Fruit fly (Drosophila melanogaster) whole organism, embryonic: ENCODE results near the gene Gdh.

Source experiments
- CG10147 ChIP-seq: fragments of 200-800 bp; sonication (Bioruptor generic); optimal IDR thresholded peaks from 2 replicates; lab custom pipeline; 2019; ENCODE audit warnings: missing biosample characterization, mild to moderate bottlenecking, missing genetic modification characterization, moderate library complexity
- CG10209 ChIP-seq: fragments of 200-800 bp; sonication (Bioruptor generic); optimal IDR thresholded peaks from 3 replicates; lab custom pipeline; 2017; ENCODE audit warnings: missing biosample characterization, mild to moderate bottlenecking, missing genetic modification characterization, missing genetic modification reagents
- CG10267 ChIP-seq: fragments of 200-800 bp; sonication (Bioruptor generic); optimal IDR thresholded peaks from 2 replicates; lab custom pipeline; 2018; ENCODE audit warnings: missing biosample characterization, mild to moderate bottlenecking, missing genetic modification characterization, moderate library complexity
- CG10274 ChIP-seq: fragments of 200-800 bp; sonication (Bioruptor generic); optimal IDR thresholded peaks from 3 replicates; lab custom pipeline; 2017; ENCODE audit warnings: missing biosample characterization, mild to moderate bottlenecking, missing genetic modification characterization
- CG10431 ChIP-seq: fragments of 200-800 bp; sonication (Bioruptor generic); optimal IDR thresholded peaks from 3 replicates; lab custom pipeline; 2018; ENCODE audit warnings: missing biosample characterization, mild to moderate bottlenecking, missing genetic modification characterization
- CG10654 ChIP-seq: fragments of 200-800 bp; sonication (Bioruptor generic); optimal IDR thresholded peaks from 2 replicates; lab custom pipeline; 2016; ENCODE audit warnings: missing biosample characterization, missing genetic modification characterization
- CG11398 ChIP-seq: fragments of 200-800 bp; sonication (Bioruptor generic); optimal IDR thresholded peaks from 2 replicates; lab custom pipeline; 2016; ENCODE audit warnings: missing biosample characterization, missing genetic modification characterization
- CG12659 ChIP-seq: fragments of 200-800 bp; sonication (Bioruptor generic); optimal IDR thresholded peaks from 3 replicates; lab custom pipeline; 2017; ENCODE audit warnings: mild to moderate bottlenecking, missing biosample characterization, missing genetic modification reagents, missing genetic modification characterization
- CG14710 ChIP-seq: fragments of 200-800 bp; sonication (Bioruptor generic); optimal IDR thresholded peaks from 3 replicates; lab custom pipeline; 2019; ENCODE audit warnings: missing biosample characterization, mild to moderate bottlenecking, missing genetic modification characterization, moderate library complexity
- CG14860 ChIP-seq: fragments of 200-800 bp; sonication (Bioruptor generic); IDR thresholded peaks from 3 replicates; pipeline ENCODE4 v1.3.6; 2022; ENCODE audit warnings: missing biosample characterization, missing genetic modification characterization; ENCODE audit not compliant: partially characterized antibody
- CG1603 ChIP-seq: fragments of 200-800 bp; sonication (Bioruptor generic); optimal IDR thresholded peaks from 2 replicates; lab custom pipeline; 2019; ENCODE audit warnings: missing biosample characterization, mild to moderate bottlenecking, missing genetic modification characterization, moderate library complexity
- CG18619 ChIP-seq: fragments of 200-800 bp; sonication (Bioruptor generic); optimal IDR thresholded peaks from 3 replicates; lab custom pipeline; 2017; ENCODE audit warnings: missing biosample characterization, mild to moderate bottlenecking, missing genetic modification characterization
- CG2120 ChIP-seq: fragments of 200-800 bp; sonication (Bioruptor generic); optimal IDR thresholded peaks from 3 replicates; lab custom pipeline; 2016; ENCODE audit warnings: missing biosample characterization, missing genetic modification characterization
- CG30431 ChIP-seq: fragments of 200-800 bp; sonication (Bioruptor generic); optimal IDR thresholded peaks from 2 replicates; lab custom pipeline; 2017; ENCODE audit warnings: missing biosample characterization, missing genetic modification characterization
- CG33213 ChIP-seq: fragments of 200-800 bp; sonication (Bioruptor generic); optimal IDR thresholded peaks from 3 replicates; lab custom pipeline; 2016; ENCODE audit warnings: missing biosample characterization, missing genetic modification characterization
- CG34376 ChIP-seq: fragments of 200-800 bp; sonication (Bioruptor generic); optimal IDR thresholded peaks from 2 replicates; lab custom pipeline; 2018; ENCODE audit warnings: missing biosample characterization, mild to moderate bottlenecking, missing genetic modification characterization
- CG42726 ChIP-seq: fragments of 200-800 bp; sonication (Bioruptor generic); IDR thresholded peaks from 2 replicates; pipeline ENCODE4 v1.3.6; 2022; ENCODE audit warnings: missing biosample characterization, missing genetic modification characterization; ENCODE audit not compliant: partially characterized antibody
- CG6272 ChIP-seq: fragments of 200-800 bp; sonication (Bioruptor generic); IDR thresholded peaks from 2 replicates; pipeline ENCODE4 v1.3.6; 2022; ENCODE audit warnings: missing biosample characterization, missing genetic modification characterization
- CG7839 ChIP-seq: fragments of 200-800 bp; sonication (Bioruptor generic); optimal IDR thresholded peaks from 3 replicates; lab custom pipeline; 2018; ENCODE audit warnings: missing biosample characterization, mild to moderate bottlenecking, missing genetic modification characterization, moderate library complexity
- CG8765 ChIP-seq: fragments of 200-800 bp; sonication (Bioruptor generic); IDR thresholded peaks from 2 replicates; pipeline ENCODE4 v1.3.6; 2022; ENCODE audit warnings: missing biosample characterization, missing genetic modification characterization
- CG9215 ChIP-seq: fragments of 200-800 bp; sonication (Bioruptor generic); IDR thresholded peaks from 2 replicates; pipeline ENCODE4 v1.3.6; 2022; ENCODE audit warnings: missing biosample characterization, missing genetic modification characterization
- CG9609 ChIP-seq: fragments of 200-800 bp; sonication (Bioruptor generic); optimal IDR thresholded peaks from 3 replicates; lab custom pipeline; 2016; ENCODE audit warnings: missing biosample characterization, missing genetic modification characterization
- CG9727 ChIP-seq: fragments of 200-800 bp; sonication (Bioruptor generic); optimal IDR thresholded peaks from 3 replicates; lab custom pipeline; 2017; ENCODE audit warnings: missing biosample characterization, mild to moderate bottlenecking, missing genetic modification characterization
- Dref ChIP-seq: fragments of 200-800 bp; sonication (Bioruptor generic); IDR thresholded peaks from 2 replicates; pipeline ENCODE4 v1.3.6; 2022; ENCODE audit warnings: missing biosample characterization, missing genetic modification characterization
- Drgx ChIP-seq: fragments of 200-800 bp; sonication (Bioruptor generic); IDR thresholded peaks from 2 replicates; pipeline ENCODE4 v1.3.6; 2022; ENCODE audit warnings: missing biosample characterization, missing genetic modification characterization
- E2f1 ChIP-seq: fragments of 200-800 bp; sonication (Bioruptor generic); IDR thresholded peaks from 2 replicates; pipeline ENCODE4 v1.3.6; 2022; ENCODE audit warnings: missing biosample characterization, missing genetic modification characterization
- E2f2 ChIP-seq: fragments of 200-800 bp; sonication (Bioruptor generic); IDR thresholded peaks from 2 replicates; pipeline ENCODE4 v1.3.6; 2022; ENCODE audit warnings: missing biosample characterization, missing genetic modification characterization
- Gug ChIP-seq: fragments of 200-800 bp; sonication (Bioruptor generic); IDR thresholded peaks from 4 replicates; pipeline ENCODE4 v1.3.6; 2022; ENCODE audit warnings: missing biosample characterization, missing genetic modification characterization
- HHEX ChIP-seq: fragments of 200-800 bp; sonication (Bioruptor generic); optimal IDR thresholded peaks from 3 replicates; lab custom pipeline; 2017; ENCODE audit warnings: missing biosample characterization, mild to moderate bottlenecking, missing genetic modification characterization, missing genetic modification reagents
- MBD-R2 ChIP-seq: fragments of 200-800 bp; sonication (Bioruptor generic); IDR thresholded peaks from 2 replicates; pipeline ENCODE4 v1.3.6; 2022; ENCODE audit warnings: missing biosample characterization, missing genetic modification characterization
- MESR4 ChIP-seq: fragments of 200-800 bp; sonication (Bioruptor generic); optimal IDR thresholded peaks from 2 replicates; lab custom pipeline; 2018; ENCODE audit warnings: missing biosample characterization, mild to moderate bottlenecking, missing genetic modification characterization, moderate library complexity
- Myb ChIP-seq: fragments of 200-800 bp; sonication (Bioruptor generic); optimal IDR thresholded peaks from 2 replicates; lab custom pipeline; 2016; ENCODE audit warnings: missing biosample characterization, missing genetic modification characterization
- Side ChIP-seq: fragments of 200-800 bp; sonication (Bioruptor generic); optimal IDR thresholded peaks from 2 replicates; lab custom pipeline; 2016; ENCODE audit warnings: missing biosample characterization, missing genetic modification characterization
- Taf1 ChIP-seq: fragments of 200-800 bp; sonication (Bioruptor generic); IDR thresholded peaks from 2 replicates; pipeline ENCODE4 v1.3.6; 2022; ENCODE audit warnings: missing biosample characterization, missing genetic modification characterization
- ase ChIP-seq: fragments of 200-800 bp; sonication (Bioruptor generic); IDR thresholded peaks from 3 replicates; pipeline ENCODE4 v1.3.6; 2022; ENCODE audit warnings: missing biosample characterization, missing genetic modification characterization
- cato ChIP-seq: fragments of 200-800 bp; sonication (Bioruptor generic); optimal IDR thresholded peaks from 2 replicates; lab custom pipeline; 2016; ENCODE audit warnings: missing biosample characterization, missing genetic modification characterization, borderline replicate concordance
- crp ChIP-seq, 2 experiments: fragments of 200-800 bp; sonication (Bioruptor generic); optimal IDR thresholded peaks; 2 replicates in 1 of 2; 3 replicates in 1 of 2; lab custom pipeline; 2017; ENCODE audit warnings: missing biosample characterization in 2 of 2, missing genetic modification characterization in 2 of 2, mild to moderate bottlenecking in 1 of 2, moderate library complexity in 1 of 2
- gcm2 ChIP-seq: fragments of 200-800 bp; sonication (Bioruptor generic); optimal IDR thresholded peaks from 2 replicates; lab custom pipeline; 2016; ENCODE audit warnings: missing biosample characterization, missing genetic modification characterization
- gfzf ChIP-seq: fragments of 200-800 bp; sonication (Bioruptor generic); optimal IDR thresholded peaks from 2 replicates; lab custom pipeline; 2016; ENCODE audit warnings: missing biosample characterization, mild to moderate bottlenecking, missing genetic modification characterization, moderate library complexity
- nmo ChIP-seq: fragments of 200-800 bp; sonication (Bioruptor generic); optimal IDR thresholded peaks from 2 replicates; lab custom pipeline; 2018; ENCODE audit warnings: missing biosample characterization, mild to moderate bottlenecking, missing genetic modification characterization, moderate library complexity
- pum ChIP-seq: fragments of 200-800 bp; sonication (Bioruptor generic); optimal IDR thresholded peaks from 2 replicates; lab custom pipeline; 2016; ENCODE audit warnings: missing biosample characterization, missing genetic modification characterization
- sc ChIP-seq, 3 experiments: fragments of >200 bp in 2 of 3; fragments of 200-800 bp in 1 of 3; sonication (Bioruptor generic) in 1 of 3; optimal IDR thresholded peaks; 2 replicates in 2 of 3; 3 replicates in 1 of 3; lab custom pipeline; 2017; ENCODE audit warnings: mild to moderate bottlenecking in 1 of 3, missing biosample characterization in 1 of 3, missing genetic modification characterization in 1 of 3, missing genetic modification reagents in 1 of 3
- sob ChIP-seq: fragments of 200-800 bp; sonication (Bioruptor generic); IDR thresholded peaks from 2 replicates; pipeline ENCODE4 v1.3.6; 2022; ENCODE audit warnings: missing biosample characterization, missing genetic modification characterization
- tio ChIP-seq: fragments of 200-800 bp; sonication (Bioruptor generic); optimal IDR thresholded peaks from 2 replicates; lab custom pipeline; 2017; ENCODE audit warnings: missing biosample characterization, missing genetic modification characterization, inconsistent platforms
- trem ChIP-seq: fragments of 200-800 bp; optimal IDR thresholded peaks from 3 replicates; lab custom pipeline; 2019; ENCODE audit warnings: missing biosample characterization, mild to moderate bottlenecking, missing genetic modification characterization, moderate library complexity
- unc-4 ChIP-seq: fragments of 200-800 bp; sonication (Bioruptor generic); IDR thresholded peaks from 2 replicates; pipeline ENCODE4 v1.3.6; 2022; ENCODE audit warnings: missing biosample characterization, missing genetic modification characterization; ENCODE audit not compliant: partially characterized antibody
- zf30C ChIP-seq: fragments of 200-800 bp; sonication (Bioruptor generic); optimal IDR thresholded peaks from 3 replicates; lab custom pipeline; 2018; ENCODE audit warnings: missing biosample characterization, mild to moderate bottlenecking, missing genetic modification characterization
- zfh2 ChIP-seq: fragments of 200-800 bp; sonication (Bioruptor generic); optimal IDR thresholded peaks from 2 replicates; lab custom pipeline; 2016; ENCODE audit warnings: missing biosample characterization, missing genetic modification characterization

Gdh gene

DNA sequence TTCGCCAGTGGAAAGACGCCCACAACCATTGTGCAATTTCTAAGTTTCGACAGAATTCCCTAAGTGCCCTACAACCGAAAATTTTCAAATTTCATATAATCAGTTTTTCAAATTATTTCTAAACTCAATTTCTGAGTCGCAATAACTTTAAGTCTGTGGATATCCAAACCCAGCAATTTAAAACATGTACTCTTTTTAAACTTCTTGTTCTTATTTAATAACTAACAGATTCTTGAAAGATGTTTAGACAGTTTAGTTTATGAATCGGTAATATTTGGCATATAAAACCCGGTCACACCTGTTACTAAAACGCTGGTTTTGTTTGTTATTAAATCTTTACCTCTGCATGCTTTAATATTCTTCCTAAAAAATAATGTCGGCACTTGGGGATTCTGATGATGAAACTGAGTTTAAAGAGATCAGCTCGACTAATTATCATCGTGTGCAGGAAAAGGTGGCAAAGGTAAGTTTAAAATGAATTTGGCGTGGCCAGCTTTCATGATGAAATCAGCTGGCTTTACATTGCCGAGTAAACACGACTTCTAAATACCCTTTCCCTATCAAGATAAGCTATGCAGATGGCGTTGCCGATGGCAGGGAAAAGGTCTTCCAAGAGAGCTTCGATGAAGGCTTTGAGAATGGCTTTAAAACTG, 13.8 kb downstream of the Gdh start, which contains the start of the genes CG43998, CG43999 and CG31142 (continued):
- TF ChIP-seq Drgx (GFP tag; lab: Robert Waterston, UW) (no peak), gcm2 (GFP tag; lab: Kevin White, UChicago) (no peak), E2f2 (GFP tag; lab: Robert Waterston, UW) (peak; percentile 32), gfzf (GFP tag; lab: Kevin White, UChicago) (peak; percentile 76), trem (tag; lab: Kevin White, UChicago) (no peak), Gug (GFP tag; lab: Robert Waterston, UW) (no peak), CG14860 (GFP tag; lab: Robert Waterston, UW) (no peak), CG10654 (no peak), cato (GFP tag; lab: Kevin White, UChicago) (no peak), CG34376 (peak; percentile 6), CG8765 (GFP tag; lab: Robert Waterston, UW) (no peak), CG6272 (GFP tag; lab: Robert Waterston, UW) (no peak), CG18619 (GFP tag; lab: Kevin White, UChicago) (no peak), CG11398 (GFP tag; lab: Kevin White, UChicago) (no peak), CG2120 (GFP tag; lab: Kevin White, UChicago) (peak; percentile 28), CG10431 (no peak), sc (optimal IDR thresholded peaks at IDR 0.05; lab: Kevin White, UChicago) (no peak), sc (GFP tag; optimal IDR thresholded peaks at IDR 0.05; lab: Kevin White, UChicago) (no peak), CG9727 (no peak), CG1603 (tag; lab: Kevin White, UChicago) (no peak), nmo (GFP tag; lab: Kevin White, UChicago) (peak; percentile 19), CG10274 (GFP tag; lab: Kevin White, UChicago) (peak; percentile 15), CG10267 (tag; lab: Kevin White, UChicago) (no peak), CG30431 (GFP tag; lab: Kevin White, UChicago) (no peak), CG9215 (GFP tag; lab: Robert Waterston, UW) (no peak), CG33213 (no peak), CG7839 (tag; lab: Kevin White, UChicago) (no peak), E2f1 (GFP tag; lab: Robert Waterston, UW) (no peak), CG14710 (tag; lab: Kevin White, UChicago) (peak; percentile 12), Taf1 (no peak), CG10147 (GFP tag; lab: Kevin White, UChicago) (no peak), unc-4 (0 out of 2 replicates have a peak, but pooled peaks have one; percentile 19), ase (GFP tag; lab: Robert Waterston, UW) (no peak), Dref (no peak), sob (GFP tag; lab: Robert Waterston, UW) (peak; percentile 17; the same call in 1 of the 2 replicates), CG12659 (GFP tag; lab: Kevin White, UChicago) (peak; percentile 22), CG42726 (no peak), crp (GFP tag; optimal IDR thresholded peaks at IDR 0.05; lab: Kevin White, UChicago) (peak in 1 of 2 experiments; percentile 82), MESR4 (GFP tag; lab: Kevin White, UChicago) (peak; percentile 13), CG9609 (GFP tag; lab: Kevin White, UChicago) (no peak), MBD-R2 (peak; percentile 77), CG10209 (GFP tag; lab: Kevin White, UChicago) (no peak), Side (GFP tag; lab: Kevin White, UChicago) (no peak), zfh2 (GFP tag; lab: Kevin White, UChicago) (no peak), Myb (GFP tag; lab: Kevin White, UChicago) (peak; percentile 41), HHEX (no peak), tio (GFP tag; lab: Kevin White, UChicago) (no peak), zf30C (GFP tag; lab: Kevin White, UChicago) (no peak), pum (GFP tag; lab: Kevin White, UChicago) (no peak)
